Worm (Caenorhabditis elegans) whole organism, mixed stage, embryonic: ENCODE measurements around the gene txdc-9.

ENCODE experiments used
- blmp-1 ChIP-seq: fragments of 150-350 bp; optimal IDR thresholded peaks from 2 replicates; lab custom pipeline; 2014; ENCODE audit warnings: missing biosample characterization, missing genetic modification characterization
- drap-1 ChIP-seq: fragments of 200-800 bp; sonication (Bioruptor generic); optimal IDR thresholded peaks from 3 replicates; lab custom pipeline; 2018; ENCODE audit warnings: mild to moderate bottlenecking, missing genetic modification characterization, missing compliant biosample characterization
- lin-13 ChIP-seq: fragments of 150-350 bp; optimal IDR thresholded peaks from 2 replicates; lab custom pipeline; 2014; ENCODE audit warnings: missing biosample characterization, missing genetic modification characterization
- nhr-12 ChIP-seq: fragments of 150-350 bp; optimal IDR thresholded peaks from 2 replicates; lab custom pipeline; 2014; ENCODE audit warnings: missing biosample characterization, missing genetic modification characterization
- nhr-28 ChIP-seq: fragments of 150-350 bp; optimal IDR thresholded peaks from 2 replicates; lab custom pipeline; 2014; ENCODE audit warnings: missing biosample characterization, missing genetic modification characterization

DNA sequence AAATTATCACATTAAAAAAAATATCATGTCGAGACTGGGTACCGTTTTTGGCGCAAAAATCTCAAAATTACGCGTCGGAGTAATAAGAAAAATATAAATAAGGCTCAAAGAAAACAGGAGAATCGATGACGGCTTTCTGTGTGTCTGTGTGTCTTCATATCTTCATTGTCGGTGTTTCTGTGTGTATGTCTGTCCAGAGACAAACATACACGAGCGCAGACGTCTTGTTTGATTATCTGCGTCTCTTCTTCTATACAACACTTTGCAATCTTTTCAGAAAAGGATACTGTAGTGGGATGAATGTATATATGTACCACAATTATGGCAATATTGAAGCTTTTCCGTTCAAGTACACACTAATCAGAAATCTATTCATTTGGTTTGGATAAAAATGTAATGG lies 12.4 kb downstream of the txdc-9 start, which contains the start of gene C05D11.13:
- no peak for TF ChIP-seq blmp-1
- no peak for TF ChIP-seq nhr-12 (tag; lab: Kevin White, UChicago)
- TF ChIP-seq lin-13 (tag; lab: Kevin White, UChicago): no peak
- TF ChIP-seq nhr-28 (tag; lab: Kevin White, UChicago): no peak
- no peak for TF ChIP-seq drap-1 (GFP tag; lab: Kevin White, UChicago)
